Fruit fly (Drosophila melanogaster) whole organism, embryonic: ENCODE results near the gene CG14515.

ENCODE experiments used
- CG10267 ChIP-seq: fragments of 200-800 bp; sonication (Bioruptor generic); optimal IDR thresholded peaks from 2 replicates; lab custom pipeline; 2018; ENCODE audit warnings: missing biosample characterization, mild to moderate bottlenecking, missing genetic modification characterization, moderate library complexity
- CG10274 ChIP-seq: fragments of 200-800 bp; sonication (Bioruptor generic); optimal IDR thresholded peaks from 3 replicates; lab custom pipeline; 2017; ENCODE audit warnings: missing biosample characterization, mild to moderate bottlenecking, missing genetic modification characterization
- CG11247 ChIP-seq: fragments of 200-800 bp; sonication (Bioruptor generic); IDR thresholded peaks from 2 replicates; pipeline ENCODE4 v1.3.6; 2022; ENCODE audit warnings: missing biosample characterization, missing genetic modification characterization
- CG12299 ChIP-seq: fragments of 200-800 bp; sonication (Bioruptor generic); optimal IDR thresholded peaks from 2 replicates; lab custom pipeline; 2018; ENCODE audit warnings: missing biosample characterization, mild to moderate bottlenecking, missing genetic modification characterization
- CG12659 ChIP-seq: fragments of 200-800 bp; sonication (Bioruptor generic); optimal IDR thresholded peaks from 3 replicates; lab custom pipeline; 2017; ENCODE audit warnings: mild to moderate bottlenecking, missing biosample characterization, missing genetic modification reagents, missing genetic modification characterization
- CG14050 ChIP-seq: fragments of 200-800 bp; sonication (Bioruptor generic); IDR thresholded peaks from 3 replicates; pipeline ENCODE4 v1.3.6; 2022; ENCODE audit warnings: missing biosample characterization, missing genetic modification characterization
- CG15514 ChIP-seq: fragments of 200-800 bp; sonication (Bioruptor generic); optimal IDR thresholded peaks from 3 replicates; lab custom pipeline; 2017; ENCODE audit warnings: missing biosample characterization, missing genetic modification characterization, mild to moderate bottlenecking, moderate library complexity, missing genetic modification reagents
- CG1647 ChIP-seq: fragments of 200-800 bp; sonication (Bioruptor generic); optimal IDR thresholded peaks from 3 replicates; lab custom pipeline; 2016; ENCODE audit warnings: missing biosample characterization, missing genetic modification characterization
- CG16779 ChIP-seq: fragments of 200-800 bp; sonication (Bioruptor generic); IDR thresholded peaks from 2 replicates; pipeline ENCODE4 v1.3.6; 2022; ENCODE audit warnings: missing biosample characterization, missing genetic modification characterization
- CG17186 ChIP-seq: fragments of 200-800 bp; sonication (Bioruptor generic); optimal IDR thresholded peaks from 3 replicates; lab custom pipeline; 2017; ENCODE audit warnings: missing biosample characterization, missing genetic modification reagents, missing genetic modification characterization
- CG17829 ChIP-seq: fragments of 200-800 bp; optimal IDR thresholded peaks from 2 replicates; lab custom pipeline; 2019; ENCODE audit warnings: missing biosample characterization, mild to moderate bottlenecking, missing genetic modification characterization, moderate library complexity
- CG18619 ChIP-seq: fragments of 200-800 bp; sonication (Bioruptor generic); optimal IDR thresholded peaks from 3 replicates; lab custom pipeline; 2017; ENCODE audit warnings: missing biosample characterization, mild to moderate bottlenecking, missing genetic modification characterization
- CG2120 ChIP-seq: fragments of 200-800 bp; sonication (Bioruptor generic); optimal IDR thresholded peaks from 3 replicates; lab custom pipeline; 2016; ENCODE audit warnings: missing biosample characterization, missing genetic modification characterization
- CG2202 ChIP-seq: fragments of 200-800 bp; sonication (Bioruptor generic); optimal IDR thresholded peaks from 2 replicates; lab custom pipeline; 2018; ENCODE audit warnings: missing biosample characterization, mild to moderate bottlenecking, missing genetic modification characterization
- CG31365 ChIP-seq: fragments of 200-800 bp; sonication (Bioruptor generic); optimal IDR thresholded peaks from 2 replicates; lab custom pipeline; 2018; ENCODE audit warnings: missing biosample characterization, mild to moderate bottlenecking, missing genetic modification characterization
- CG31441 ChIP-seq: fragments of 200-800 bp; sonication (Bioruptor generic); IDR thresholded peaks from 2 replicates; pipeline ENCODE4 v1.3.6; 2022; ENCODE audit warnings: missing biosample characterization, missing genetic modification characterization
- CG7556 ChIP-seq: fragments of 200-800 bp; sonication (Bioruptor generic); optimal IDR thresholded peaks from 2 replicates; lab custom pipeline; 2017; ENCODE audit warnings: missing biosample characterization, mild to moderate bottlenecking, missing genetic modification characterization
- CoRest ChIP-seq: fragments of 200-800 bp; sonication (Bioruptor generic); optimal IDR thresholded peaks from 3 replicates; lab custom pipeline; 2018; ENCODE audit warnings: missing biosample characterization, mild to moderate bottlenecking, missing genetic modification characterization, moderate library complexity
- Deaf1 ChIP-seq: fragments of 200-800 bp; optimal IDR thresholded peaks from 3 replicates; lab custom pipeline; 2019; ENCODE audit warnings: missing biosample characterization, mild to moderate bottlenecking, missing genetic modification characterization, moderate library complexity
- Dfd ChIP-seq, 2 experiments: fragments of >200 bp; optimal IDR thresholded peaks; 2 replicates each; lab custom pipeline; 2017; ENCODE audit warnings: missing biosample characterization in 2 of 2, missing genetic modification characterization in 2 of 2
- E2f1 ChIP-seq: fragments of 200-800 bp; sonication (Bioruptor generic); IDR thresholded peaks from 2 replicates; pipeline ENCODE4 v1.3.6; 2022; ENCODE audit warnings: missing biosample characterization, missing genetic modification characterization
- H2.0 ChIP-seq: fragments of 200-800 bp; sonication (Bioruptor generic); IDR thresholded peaks from 2 replicates; pipeline ENCODE4 v1.3.6; 2022; ENCODE audit warnings: missing biosample characterization, missing genetic modification characterization
- HLH4C ChIP-seq: fragments of 200-800 bp; sonication (Bioruptor generic); IDR thresholded peaks from 3 replicates; pipeline ENCODE4 v1.3.6; 2022; ENCODE audit warnings: missing biosample characterization, missing genetic modification characterization; ENCODE audit not compliant: partially characterized antibody
- MBD-R2 ChIP-seq: fragments of 200-800 bp; sonication (Bioruptor generic); IDR thresholded peaks from 2 replicates; pipeline ENCODE4 v1.3.6; 2022; ENCODE audit warnings: missing biosample characterization, missing genetic modification characterization
- Mrtf ChIP-seq: fragments of 200-800 bp; sonication (Bioruptor generic); IDR thresholded peaks from 3 replicates; pipeline ENCODE4 v1.3.6; 2022; ENCODE audit warnings: missing biosample characterization, missing genetic modification characterization
- Pdp1 ChIP-seq, 2 experiments: fragments of 200-800 bp; sonication (Bioruptor generic); optimal IDR thresholded peaks; 3 replicates each; lab custom pipeline; 2016; ENCODE audit warnings: missing biosample characterization in 2 of 2, missing genetic modification characterization in 2 of 2, mild to moderate bottlenecking in 1 of 2, moderate library complexity in 1 of 2
- Usf ChIP-seq: fragments of 200-800 bp; sonication (Bioruptor generic); optimal IDR thresholded peaks from 2 replicates; lab custom pipeline; 2017; ENCODE audit warnings: missing genotype, missing biosample characterization, missing genetic modification characterization
- YL-1 ChIP-seq: fragments of 200-800 bp; sonication (Bioruptor generic); optimal IDR thresholded peaks from 3 replicates; lab custom pipeline; 2017; ENCODE audit warnings: missing biosample characterization, mild to moderate bottlenecking, missing genetic modification characterization
- ase ChIP-seq: fragments of 200-800 bp; sonication (Bioruptor generic); IDR thresholded peaks from 3 replicates; pipeline ENCODE4 v1.3.6; 2022; ENCODE audit warnings: missing biosample characterization, missing genetic modification characterization
- cad ChIP-seq: fragments of >200 bp; optimal IDR thresholded peaks from 2 replicates; lab custom pipeline; 2017; ENCODE audit warnings: missing biosample characterization, missing genetic modification characterization
- cg ChIP-seq: fragments of 200-800 bp; sonication (Bioruptor generic); optimal IDR thresholded peaks from 3 replicates; lab custom pipeline; 2019; ENCODE audit warnings: missing biosample characterization, mild to moderate bottlenecking, missing genetic modification characterization, moderate library complexity
- croc ChIP-seq: fragments of 200-800 bp; sonication (Bioruptor generic); conservative IDR thresholded peaks from 3 replicates; pipeline ENCODE4 v1.3.6; 2022; ENCODE audit warnings: missing biosample characterization, missing genetic modification characterization
- dimm ChIP-seq: fragments of 200-800 bp; sonication (Bioruptor generic); IDR thresholded peaks from 2 replicates; pipeline ENCODE4 v1.3.6; 2022; ENCODE audit warnings: missing biosample characterization, missing genetic modification characterization
- en ChIP-seq: fragments of 200-800 bp; sonication (Bioruptor generic); optimal IDR thresholded peaks from 2 replicates; lab custom pipeline; 2016; ENCODE audit warnings: missing biosample characterization, missing genetic modification characterization
- exex ChIP-seq: fragments of 200-800 bp; sonication (Bioruptor generic); optimal IDR thresholded peaks from 4 replicates; lab custom pipeline; 2018; ENCODE audit warnings: missing biosample characterization, mild to moderate bottlenecking, missing genetic modification characterization, moderate library complexity
- fd96Cb ChIP-seq: fragments of 200-800 bp; sonication (Bioruptor generic); optimal IDR thresholded peaks from 2 replicates; lab custom pipeline; 2018; ENCODE audit warnings: missing biosample characterization, mild to moderate bottlenecking, missing genetic modification characterization, moderate library complexity
- gcm ChIP-seq: fragments of 200-800 bp; sonication (Bioruptor generic); optimal IDR thresholded peaks from 2 replicates; lab custom pipeline; 2019; ENCODE audit warnings: missing biosample characterization, mild to moderate bottlenecking, missing genetic modification characterization, moderate library complexity
- gfzf ChIP-seq: fragments of 200-800 bp; sonication (Bioruptor generic); optimal IDR thresholded peaks from 2 replicates; lab custom pipeline; 2016; ENCODE audit warnings: missing biosample characterization, mild to moderate bottlenecking, missing genetic modification characterization, moderate library complexity
- hbn ChIP-seq: fragments of 200-800 bp; sonication (Bioruptor generic); IDR thresholded peaks from 2 replicates; pipeline ENCODE4 v1.3.6; 2022; ENCODE audit warnings: missing biosample characterization, missing genetic modification characterization; ENCODE audit not compliant: partially characterized antibody
- nerfin-2 ChIP-seq: fragments of 200-800 bp; sonication (Bioruptor generic); IDR thresholded peaks from 2 replicates; pipeline ENCODE4 v1.3.6; 2022; ENCODE audit warnings: missing biosample characterization, missing genetic modification characterization; ENCODE audit not compliant: partially characterized antibody
- oc ChIP-seq: fragments of 200-800 bp; sonication (Bioruptor generic); optimal IDR thresholded peaks from 2 replicates; lab custom pipeline; 2018; ENCODE audit warnings: missing biosample characterization, mild to moderate bottlenecking, missing genetic modification characterization, moderate library complexity
- onecut ChIP-seq: fragments of 200-800 bp; sonication (Bioruptor generic); IDR thresholded peaks from 2 replicates; pipeline ENCODE4 v1.3.6; 2022; ENCODE audit warnings: missing biosample characterization, missing genetic modification characterization
- pfk ChIP-seq: fragments of 200-800 bp; sonication (Bioruptor generic); optimal IDR thresholded peaks from 2 replicates; lab custom pipeline; 2018; ENCODE audit warnings: missing biosample characterization, mild to moderate bottlenecking, missing genetic modification characterization, moderate library complexity
- sd ChIP-seq: fragments of 200-800 bp; sonication (Bioruptor generic); optimal IDR thresholded peaks from 3 replicates; lab custom pipeline; 2018; ENCODE audit warnings: missing biosample characterization, mild to moderate bottlenecking, missing genetic modification characterization, moderate library complexity
- sens-2 ChIP-seq: fragments of 200-800 bp; sonication (Bioruptor generic); IDR thresholded peaks from 2 replicates; pipeline ENCODE4 v1.3.6; 2022; ENCODE audit warnings: missing biosample characterization, missing genetic modification characterization
- slp2 ChIP-seq: fragments of 200-800 bp; sonication (Bioruptor generic); optimal IDR thresholded peaks from 2 replicates; lab custom pipeline; 2016; ENCODE audit warnings: missing biosample characterization, missing genetic modification characterization
- ssp ChIP-seq: fragments of 200-800 bp; sonication (Bioruptor generic); IDR thresholded peaks from 2 replicates; pipeline ENCODE4 v1.3.6; 2022; ENCODE audit warnings: missing biosample characterization, missing genetic modification characterization
- trh ChIP-seq: fragments of 200-800 bp; sonication (Bioruptor generic); optimal IDR thresholded peaks from 2 replicates; lab custom pipeline; 2016; ENCODE audit warnings: missing biosample characterization, missing genetic modification characterization
- twi ChIP-seq: fragments of 200-800 bp; optimal IDR thresholded peaks from 2 replicates; lab custom pipeline; 2019; ENCODE audit warnings: missing biosample characterization, mild to moderate bottlenecking, missing genetic modification characterization, moderate library complexity
- unpg ChIP-seq: fragments of 200-800 bp; sonication (Bioruptor generic); optimal IDR thresholded peaks from 3 replicates; lab custom pipeline; 2018; ENCODE audit warnings: missing biosample characterization, mild to moderate bottlenecking, missing genetic modification characterization, moderate library complexity

CG14515 gene

dm6 chr3R:29214262-29214661, 16.9 kb downstream of the CG14515 start (continued):
- TF ChIP-seq slp2 (GFP tag; lab: Kevin White, UChicago) = peak; percentile 98
- no peak for TF ChIP-seq Dfd (GFP tag; optimal IDR thresholded peaks at IDR 0.05; lab: Kevin White, UChicago)
- TF ChIP-seq CG2120 (GFP tag; lab: Kevin White, UChicago) = peak; percentile 99
- peak; percentile 98 for TF ChIP-seq CG31441 (GFP tag; lab: Robert Waterston, UW)
- peak; percentile 100 for TF ChIP-seq unpg (GFP tag; lab: Kevin White, UChicago)
- peak; percentile 89 for TF ChIP-seq Deaf1
- TF ChIP-seq CG10267 (tag; lab: Kevin White, UChicago) = peak; percentile 98
- TF ChIP-seq H2.0 (GFP tag; lab: Robert Waterston, UW) = peak; percentile 99
- TF ChIP-seq CoRest = peak; percentile 99
- peak; percentile 100 for TF ChIP-seq sens-2 (GFP tag; lab: Robert Waterston, UW)
- TF ChIP-seq hbn (GFP tag; lab: Robert Waterston, UW) = 0 out of 2 replicates have a peak, but pooled peaks have one; percentile 17
- TF ChIP-seq CG11247 (GFP tag; lab: Robert Waterston, UW) = peak; percentile 99
- peak; percentile 99 for TF ChIP-seq CG12299 (tag; lab: Kevin White, UChicago)
- TF ChIP-seq CG31365 (tag; lab: Kevin White, UChicago) = peak; percentile 93
- peak; percentile 99 for TF ChIP-seq Usf (GFP tag; lab: Kevin White, UChicago)
- peak; percentile 99 for TF ChIP-seq CG2202 (tag; lab: Kevin White, UChicago)
- TF ChIP-seq Mrtf (GFP tag; lab: Robert Waterston, UW) = peak; percentile 99
- TF ChIP-seq CG12659 = peak; percentile 100
- peak; percentile 100 for TF ChIP-seq CG17829 (tag; lab: Kevin White, UChicago)
- peak; percentile 99 for TF ChIP-seq MBD-R2 (GFP tag; lab: Robert Waterston, UW)
- peak; percentile 99 for TF ChIP-seq gcm
- peak; percentile 99 for TF ChIP-seq CG16779 (GFP tag; lab: Robert Waterston, UW)
- peak; percentile 79 for TF ChIP-seq pfk (GFP tag; lab: Kevin White, UChicago)
- TF ChIP-seq CG14050 (GFP tag; lab: Robert Waterston, UW) = peak; percentile 99
- peak; percentile 99 for TF ChIP-seq CG18619 (GFP tag; lab: Kevin White, UChicago)
- peak; percentile 99 for TF ChIP-seq ase (GFP tag; lab: Robert Waterston, UW)
- TF ChIP-seq CG17186 (GFP tag; lab: Kevin White, UChicago) = peak; percentile 94
- TF ChIP-seq ssp (GFP tag; lab: Robert Waterston, UW) = peak; percentile 94
- peak; percentile 85 for TF ChIP-seq cg (GFP tag; lab: Kevin White, UChicago)
- peak; percentile 44 for TF ChIP-seq gfzf (GFP tag; lab: Kevin White, UChicago)
- TF ChIP-seq sd (tag; lab: Kevin White, UChicago) = peak; percentile 94
- peak; percentile 99 for TF ChIP-seq CG1647 (GFP tag; lab: Kevin White, UChicago)
- peak; percentile 99 for TF ChIP-seq E2f1
- TF ChIP-seq YL-1 = peak; percentile 99
- peak; percentile 98 for TF ChIP-seq twi (tag; lab: Kevin White, UChicago)
- TF ChIP-seq en (GFP tag; lab: Kevin White, UChicago) = peak; percentile 99
- TF ChIP-seq Pdp1 (GFP tag; optimal IDR thresholded peaks at IDR 0.05; lab: Kevin White, UChicago) = peak; percentile 99
- peak; percentile 36 for TF ChIP-seq cad (GFP tag; lab: Kevin White, UChicago)
- peak; percentile 67 for TF ChIP-seq HLH4C
- peak; percentile 96 for TF ChIP-seq CG10274 (GFP tag; lab: Kevin White, UChicago)
- peak; percentile 99 for TF ChIP-seq fd96Cb (tag; lab: Kevin White, UChicago)
- TF ChIP-seq exex = peak; percentile 95
- peak; percentile 99 for TF ChIP-seq CG7556 (GFP tag; lab: Kevin White, UChicago)
- TF ChIP-seq nerfin-2 (GFP tag; lab: Robert Waterston, UW) = no peak
- peak; percentile 99 for TF ChIP-seq croc (GFP tag; lab: Robert Waterston, UW)
- TF ChIP-seq onecut (GFP tag; lab: Robert Waterston, UW) = peak; percentile 99
- TF ChIP-seq trh (GFP tag; lab: Kevin White, UChicago) = peak; percentile 98
- TF ChIP-seq CG15514 (GFP tag; lab: Kevin White, UChicago) = peak; percentile 95
- TF ChIP-seq dimm (GFP tag; lab: Robert Waterston, UW) = peak; percentile 97
- peak; percentile 99 for TF ChIP-seq oc (tag; lab: Kevin White, UChicago)
